Worm (Caenorhabditis elegans): ENCODE data around the gene jmjd-2.

Gene jmjd-2

ce11 chrII:14195931-14196330 lies 47.5 kb downstream of the jmjd-2 start:
- TF ChIP-seq nhr-237 (tag; optimal IDR thresholded peaks at IDR 0.05), result no peak
- TF ChIP-seq nhr-28 (tag; optimal IDR thresholded peaks at IDR 0.05), result no peak
- peak; percentile 41 for TF ChIP-seq lin-14 (GFP tag; optimal IDR thresholded peaks at IDR 0.05)
- TF ChIP-seq C04F5.9 (tag; optimal IDR thresholded peaks at IDR 0.05), result no peak
- peak; percentile 77 for TF ChIP-seq unc-86 (tag; optimal IDR thresholded peaks at IDR 0.05)
- TF ChIP-seq hlh-4 (tag; optimal IDR thresholded peaks at IDR 0.05), result no peak
- TF ChIP-seq nhr-19 (GFP tag; conservative IDR thresholded peaks at IDR 0.05), result no peak
- TF ChIP-seq ztf-11 (tag; optimal IDR thresholded peaks at IDR 0.05), result peak in 1 of 2 experiments; percentile 51
- TF ChIP-seq ceh-82 (tag; optimal IDR thresholded peaks at IDR 0.05), result no peak
- TF ChIP-seq mab-9 (GFP tag; IDR thresholded peaks at IDR 0.05), result peak; percentile 51; the same call in 1 of the 2 replicates
- no peak for TF ChIP-seq dsc-1 (tag; optimal IDR thresholded peaks at IDR 0.05)
- TF ChIP-seq sox-4 (tag; optimal IDR thresholded peaks at IDR 0.05), result no peak
- TF ChIP-seq lin-13 (GFP tag; optimal IDR thresholded peaks at IDR 0.05), result no peak
- TF ChIP-seq nhr-90 (tag; optimal IDR thresholded peaks at IDR 0.05; ENCODE audit: poor library complexity), result no peak
- TF ChIP-seq hpl-2 (GFP tag; optimal IDR thresholded peaks at IDR 0.05), result no peak
- no peak for TF ChIP-seq rnt-1 (tag; optimal IDR thresholded peaks at IDR 0.05)
- no peak for TF ChIP-seq C16A3.4 (tag; optimal IDR thresholded peaks at IDR 0.05)
- TF ChIP-seq nhr-71 (tag; optimal IDR thresholded peaks at IDR 0.05), result peak; percentile 20
- TF ChIP-seq egl-27 (tag; optimal IDR thresholded peaks at IDR 0.05), result no peak
- no peak for TF ChIP-seq egl-13 (tag; optimal IDR thresholded peaks at IDR 0.05)
- TF ChIP-seq lin-35 (GFP tag; optimal IDR thresholded peaks at IDR 0.05), result no peak
- TF ChIP-seq fkh-8 (tag; optimal IDR thresholded peaks at IDR 0.05), result no peak
- TF ChIP-seq swsn-7 (tag; optimal IDR thresholded peaks at IDR 0.05), result peak; percentile 16
- peak; percentile 14 for TF ChIP-seq nhr-47 (tag; optimal IDR thresholded peaks at IDR 0.05)
- TF ChIP-seq nhr-12 (tag; optimal IDR thresholded peaks at IDR 0.05), result no peak
- no peak for TF ChIP-seq lir-3 (tag; optimal IDR thresholded peaks at IDR 0.05; ENCODE audit: poor library complexity)
- no peak for TF ChIP-seq xbp-1 (tag; optimal IDR thresholded peaks at IDR 0.05)
- TF ChIP-seq blmp-1 (tag; optimal IDR thresholded peaks at IDR 0.05), result no peak
- TF ChIP-seq nhr-11 (tag; optimal IDR thresholded peaks at IDR 0.05), result no peak
- no peak for TF ChIP-seq ets-5 (GFP tag; IDR thresholded peaks at IDR 0.05)
- no peak for TF ChIP-seq pax-3 (tag; optimal IDR thresholded peaks at IDR 0.05)
- no peak for TF ChIP-seq efl-1 (optimal IDR thresholded peaks at IDR 0.05)
- peak in 1 of 2 experiments; percentile 57 for TF ChIP-seq efl-1 (GFP tag; optimal IDR thresholded peaks at IDR 0.05 in 1 of 2)
- no peak for TF ChIP-seq elt-2 (tag; optimal IDR thresholded peaks at IDR 0.05)
- no peak for TF ChIP-seq nhr-84 (tag; optimal IDR thresholded peaks at IDR 0.05)
- TF ChIP-seq pqm-1 (tag; optimal IDR thresholded peaks at IDR 0.05), result no peak
- TF ChIP-seq snpc-4 (tag; optimal IDR thresholded peaks at IDR 0.05), result no peak
- TF ChIP-seq elt-3 (tag; optimal IDR thresholded peaks at IDR 0.05), result no peak
- no peak for TF ChIP-seq nhr-20 (tag; optimal IDR thresholded peaks at IDR 0.05)
- TF ChIP-seq zag-1 (tag; optimal IDR thresholded peaks at IDR 0.05), result peak; percentile 86
- TF ChIP-seq ceh-63 (GFP tag; optimal IDR thresholded peaks at IDR 0.05), result no peak
- peak; percentile 9 to 18 for TF ChIP-seq lsy-2 (tag; optimal IDR thresholded peaks at IDR 0.05)
- TF ChIP-seq tlp-1 (tag; optimal IDR thresholded peaks at IDR 0.05), result no peak
- no peak for TF ChIP-seq ces-1 (GFP tag; optimal IDR thresholded peaks at IDR 0.05)
- TF ChIP-seq mep-1 (tag; optimal IDR thresholded peaks at IDR 0.05), result no peak
- TF ChIP-seq Y116A8C.19 (tag; optimal IDR thresholded peaks at IDR 0.05; ENCODE audit: borderline replicate concordance), result no peak
- TF ChIP-seq ceh-88 (GFP tag; IDR thresholded peaks at IDR 0.05), result no peak
- TF ChIP-seq isw-1 (GFP tag; IDR thresholded peaks at IDR 0.05), result no peak
